Fruit fly (Drosophila melanogaster): ENCODE measurements around the gene LManV.

dm6 chr2L:8732702-8733101 is 43.4 kb downstream of the LManV start:
- TF ChIP-seq insv (optimal IDR thresholded peaks at IDR 0.05) = no peak
- no peak for TF ChIP-seq Sin3A (optimal IDR thresholded peaks at IDR 0.05)
- no peak for TF ChIP-seq h (optimal IDR thresholded peaks at IDR 0.05)
